Comparison of ENCODE assay signal across 2 fruit fly cellular contexts in the genomic region with DNA sequence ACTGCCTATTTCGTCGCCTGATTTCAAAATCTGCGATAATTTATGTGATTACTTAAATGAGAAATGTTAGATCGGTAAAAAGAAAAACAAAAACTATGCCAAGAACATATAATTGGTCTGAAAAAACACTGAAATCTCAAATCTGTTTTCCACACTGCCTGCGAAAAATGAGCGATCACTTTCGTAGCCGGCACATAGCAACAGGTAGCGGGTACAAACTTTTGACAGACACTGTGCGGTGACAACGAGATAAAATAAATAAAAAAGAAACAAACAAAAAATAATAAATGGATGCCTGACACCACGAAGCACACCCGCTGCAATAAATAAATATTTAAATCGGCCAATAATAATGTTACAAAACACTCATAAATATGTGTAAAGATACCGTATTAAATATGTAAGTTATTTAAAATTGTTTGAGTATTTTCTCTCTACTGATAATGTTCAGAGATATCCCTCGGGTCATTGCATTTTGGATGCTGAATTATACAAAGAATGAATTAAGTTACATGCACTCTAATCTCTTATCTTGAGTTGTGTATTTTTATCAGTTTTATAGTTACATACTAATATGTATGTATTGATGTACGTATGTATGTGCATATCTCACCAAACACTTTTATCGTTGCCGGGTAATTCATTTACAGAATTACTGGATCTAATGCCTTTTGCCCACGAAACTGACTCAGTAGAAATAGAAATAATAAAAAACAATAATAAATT.
TF ChIP-seq lines count a peak whose summit lies in the region.

No protein-coding gene starts in this region.

TF ChIP-seq in whole organism, embryonic, 481 proteins besides CTCF, POLR2A, EP300 and RAD21 (continued from another document and continues in another):
- TF ChIP-seq fu2 (GFP tag; optimal IDR thresholded peaks at IDR 0.05; lab: Kevin White, UChicago), result no peak
- TF ChIP-seq CG7839 (tag; optimal IDR thresholded peaks at IDR 0.05; lab: Kevin White, UChicago), result peak; percentile 24
- no peak for TF ChIP-seq CG12104 (GFP tag; optimal IDR thresholded peaks at IDR 0.05; lab: Kevin White, UChicago)
- TF ChIP-seq dati (GFP tag; IDR thresholded peaks at IDR 0.05; lab: Robert Waterston, UW), result no peak
- TF ChIP-seq p53 (GFP tag; optimal IDR thresholded peaks at IDR 0.05; lab: Kevin White, UChicago), result no peak
- no peak; the same call in 2 of the 3 replicates for TF ChIP-seq CG2199 (GFP tag; IDR thresholded peaks at IDR 0.05; lab: Robert Waterston, UW)
- no peak for TF ChIP-seq prd (optimal IDR thresholded peaks at IDR 0.05; lab: Kevin White, UChicago)
- peak; percentile 47; the same call in 2 of the 3 replicates for TF ChIP-seq prd (GFP tag; IDR thresholded peaks at IDR 0.05; lab: Robert Waterston, UW)
- peak; percentile 62; the same call in 2 of the 4 replicates for TF ChIP-seq Gug (GFP tag; IDR thresholded peaks at IDR 0.05; lab: Robert Waterston, UW)
- TF ChIP-seq CG10366 (GFP tag; IDR thresholded peaks at IDR 0.05; lab: Robert Waterston, UW), result no peak; the same call in 1 of the 2 replicates
- no peak for TF ChIP-seq dpn (GFP tag; optimal IDR thresholded peaks at IDR 0.05; lab: Kevin White, UChicago)
- no peak for TF ChIP-seq eve (GFP tag; optimal IDR thresholded peaks at IDR 0.05; lab: Kevin White, UChicago)
- TF ChIP-seq sens (GFP tag; lab: Kevin White, UChicago), result peak; percentile 84
- peak; percentile 30 for TF ChIP-seq dmrt99B (tag; optimal IDR thresholded peaks at IDR 0.05; lab: Kevin White, UChicago)
- peak; percentile 5 for TF ChIP-seq Dip3 (GFP tag; optimal IDR thresholded peaks at IDR 0.05; lab: Kevin White, UChicago)
- TF ChIP-seq croc (GFP tag; conservative IDR thresholded peaks at IDR 0.05; lab: Robert Waterston, UW), result no peak
- no peak for TF ChIP-seq ac (GFP tag; optimal IDR thresholded peaks at IDR 0.05; lab: Kevin White, UChicago)
- peak; percentile 43; the same call in 1 of the 2 replicates for TF ChIP-seq Rfx (GFP tag; IDR thresholded peaks at IDR 0.05; lab: Robert Waterston, UW)
- TF ChIP-seq CG32767 (GFP tag; IDR thresholded peaks at IDR 0.05; lab: Robert Waterston, UW), result no peak
- TF ChIP-seq unpg (GFP tag; optimal IDR thresholded peaks at IDR 0.05; lab: Kevin White, UChicago), result peak; percentile 12
- TF ChIP-seq insv (GFP tag; optimal IDR thresholded peaks at IDR 0.05; lab: Kevin White, UChicago), result no peak
- no peak for TF ChIP-seq CG1529 (GFP tag; optimal IDR thresholded peaks at IDR 0.05; lab: Kevin White, UChicago)
- TF ChIP-seq H2.0 (GFP tag; IDR thresholded peaks at IDR 0.05; lab: Robert Waterston, UW), result no peak
- TF ChIP-seq CG8765 (GFP tag; IDR thresholded peaks at IDR 0.05; lab: Robert Waterston, UW), result no peak
- TF ChIP-seq Nf-YA (GFP tag; IDR thresholded peaks at IDR 0.05; lab: Robert Waterston, UW), result no peak
- no peak for TF ChIP-seq exex (tag; optimal IDR thresholded peaks at IDR 0.05; lab: Kevin White, UChicago)
- TF ChIP-seq Aef1 (GFP tag; IDR thresholded peaks at IDR 0.05; lab: Robert Waterston, UW), result peak; percentile 26; the same call in 1 of the 3 replicates
- TF ChIP-seq CG7271 (tag; optimal IDR thresholded peaks at IDR 0.05; lab: Kevin White, UChicago), result no peak
- no peak for TF ChIP-seq CG8924 (tag; optimal IDR thresholded peaks at IDR 0.05; lab: Kevin White, UChicago)
- no peak for TF ChIP-seq D19A (tag; optimal IDR thresholded peaks at IDR 0.05; lab: Kevin White, UChicago)
- TF ChIP-seq Med (GFP tag; lab: Kevin White, UChicago), result peak; percentile 88
- no peak for TF ChIP-seq CG13775 (GFP tag; optimal IDR thresholded peaks at IDR 0.05; lab: Kevin White, UChicago)
- no peak for TF ChIP-seq vnd (GFP tag; IDR thresholded peaks at IDR 0.05; lab: Robert Waterston, UW; ENCODE audit: partially characterized antibody)
- TF ChIP-seq Dref (GFP tag; IDR thresholded peaks at IDR 0.05; lab: Robert Waterston, UW), result no peak
- TF ChIP-seq jumu (GFP tag; optimal IDR thresholded peaks at IDR 0.05; lab: Kevin White, UChicago), result no peak
- no peak for TF ChIP-seq CG6765 (GFP tag; optimal IDR thresholded peaks at IDR 0.05; lab: Kevin White, UChicago)
- TF ChIP-seq Xbp1 (GFP tag; optimal IDR thresholded peaks at IDR 0.05; lab: Kevin White, UChicago), result peak; percentile 46
- TF ChIP-seq Kr (GFP tag; optimal IDR thresholded peaks at IDR 0.05; lab: Kevin White, UChicago), result no peak
- no peak for TF ChIP-seq pan (optimal IDR thresholded peaks at IDR 0.05; lab: Kevin White, UChicago)
- TF ChIP-seq pan (GFP tag; optimal IDR thresholded peaks at IDR 0.05 in 1 of 2, IDR thresholded peaks at IDR 0.05 in 1 of 2), result peak in 1 of 2 experiments; percentile 30
- no peak for TF ChIP-seq fd96Cb (tag; optimal IDR thresholded peaks at IDR 0.05; lab: Kevin White, UChicago)
- TF ChIP-seq TFAM (GFP tag; optimal IDR thresholded peaks at IDR 0.05; lab: Kevin White, UChicago), result no peak
- TF ChIP-seq CG11398 (GFP tag; optimal IDR thresholded peaks at IDR 0.05; lab: Kevin White, UChicago), result no peak
- TF ChIP-seq Ets65A (GFP tag; lab: Kevin White, UChicago), result peak; percentile 94
- no peak for TF ChIP-seq CG7745 (tag; optimal IDR thresholded peaks at IDR 0.05; lab: Kevin White, UChicago)
- peak; percentile 4 for TF ChIP-seq Vsx1 (GFP tag; optimal IDR thresholded peaks at IDR 0.05; lab: Kevin White, UChicago)
- no peak for TF ChIP-seq gcm (GFP tag; optimal IDR thresholded peaks at IDR 0.05; lab: Kevin White, UChicago)
- peak; percentile 19 for TF ChIP-seq CG18476 (GFP tag; optimal IDR thresholded peaks at IDR 0.05; lab: Kevin White, UChicago)
- TF ChIP-seq CG16815 (GFP tag; optimal IDR thresholded peaks at IDR 0.05; lab: Kevin White, UChicago), result no peak
- TF ChIP-seq CG3065 (GFP tag; optimal IDR thresholded peaks at IDR 0.05; lab: Kevin White, UChicago), result no peak
- peak; percentile 20 for TF ChIP-seq Antp (GFP tag; optimal IDR thresholded peaks at IDR 0.05; lab: Kevin White, UChicago)
- no peak for TF ChIP-seq D (optimal IDR thresholded peaks at IDR 0.05; lab: Kevin White, UChicago)
- TF ChIP-seq D (GFP tag; optimal IDR thresholded peaks at IDR 0.05; lab: Kevin White, UChicago), result no peak
- TF ChIP-seq ab (GFP tag; optimal IDR thresholded peaks at IDR 0.05; lab: Kevin White, UChicago), result no peak
- TF ChIP-seq CG3163 (GFP tag; optimal IDR thresholded peaks at IDR 0.05; lab: Kevin White, UChicago), result no peak
- TF ChIP-seq CG12942 (GFP tag; optimal IDR thresholded peaks at IDR 0.05; lab: Kevin White, UChicago), result no peak
- no peak for TF ChIP-seq Asciz (GFP tag; optimal IDR thresholded peaks at IDR 0.05; lab: Kevin White, UChicago)
- TF ChIP-seq Camta (GFP tag; optimal IDR thresholded peaks at IDR 0.05; lab: Kevin White, UChicago), result no peak
- no peak for TF ChIP-seq aop (GFP tag; IDR thresholded peaks at IDR 0.05; lab: Robert Waterston, UW)
- peak; percentile 8 for TF ChIP-seq lab (GFP tag; optimal IDR thresholded peaks at IDR 0.05; lab: Kevin White, UChicago)
- TF ChIP-seq cad (GFP tag; optimal IDR thresholded peaks at IDR 0.05; lab: Kevin White, UChicago), result no peak
- peak; percentile 13 for TF ChIP-seq shn (GFP tag; optimal IDR thresholded peaks at IDR 0.05; lab: Kevin White, UChicago)
- TF ChIP-seq wor (GFP tag; IDR thresholded peaks at IDR 0.05; lab: Robert Waterston, UW), result no peak
- no peak for TF ChIP-seq Six4 (GFP tag; optimal IDR thresholded peaks at IDR 0.05; lab: Kevin White, UChicago)
- no peak for TF ChIP-seq gsb (GFP tag; IDR thresholded peaks at IDR 0.05; lab: Robert Waterston, UW)

TF ChIP-seq in whole organism, prepupa, 60 proteins besides CTCF, POLR2A, EP300 and RAD21 (continued from another document):
- TF ChIP-seq spab (GFP tag; optimal IDR thresholded peaks at IDR 0.05; lab: Kevin White, UChicago) (no peak), eg (GFP tag; IDR thresholded peaks at IDR 0.05; lab: Robert Waterston, UW) (peak; percentile 54), CG3032 (tag; optimal IDR thresholded peaks at IDR 0.05; lab: Kevin White, UChicago) (peak; percentile 16), CG8119 (GFP tag; IDR thresholded peaks at IDR 0.05; lab: Robert Waterston, UW) (no peak), esn (GFP tag; optimal IDR thresholded peaks at IDR 0.05; lab: Kevin White, UChicago) (peak; percentile 52), Hr39 (GFP tag; optimal IDR thresholded peaks at IDR 0.05; lab: Kevin White, UChicago) (peak; percentile 68), CG10669 (GFP tag; optimal IDR thresholded peaks at IDR 0.05; lab: Kevin White, UChicago) (peak; percentile 33), Lpt (GFP tag; optimal IDR thresholded peaks at IDR 0.05; lab: Kevin White, UChicago) (no peak), CG34406 (GFP tag; optimal IDR thresholded peaks at IDR 0.05; lab: Kevin White, UChicago) (no peak), CG10631 (GFP tag; optimal IDR thresholded peaks at IDR 0.05; lab: Kevin White, UChicago) (peak; percentile 22), Sox102F (GFP tag; optimal IDR thresholded peaks at IDR 0.05; lab: Kevin White, UChicago) (peak; percentile 43), OdsH (GFP tag; optimal IDR thresholded peaks at IDR 0.05; lab: Kevin White, UChicago) (peak; percentile 20), Eip75B (GFP tag; optimal IDR thresholded peaks at IDR 0.05; lab: Kevin White, UChicago) (no peak), ss (GFP tag; optimal IDR thresholded peaks at IDR 0.05; lab: Kevin White, UChicago) (no peak), svp (GFP tag; lab: Kevin White, UChicago) (peak; percentile 80), CG8319 (GFP tag; optimal IDR thresholded peaks at IDR 0.05; lab: Kevin White, UChicago) (no peak), dac (GFP tag; optimal IDR thresholded peaks at IDR 0.05; lab: Kevin White, UChicago) (no peak), fkh (GFP tag; optimal IDR thresholded peaks at IDR 0.05; lab: Kevin White, UChicago) (peak; percentile 26), Blimp-1 (GFP tag; optimal IDR thresholded peaks at IDR 0.05; lab: Kevin White, UChicago) (no peak), Eip93F (GFP tag; optimal IDR thresholded peaks at IDR 0.05; lab: Kevin White, UChicago) (no peak), CG32006 (GFP tag; optimal IDR thresholded peaks at IDR 0.05; lab: Kevin White, UChicago) (no peak), CG11762 (GFP tag; optimal IDR thresholded peaks at IDR 0.05; lab: Kevin White, UChicago; ENCODE audit: insufficient read depth) (no peak), achi (GFP tag; optimal IDR thresholded peaks at IDR 0.05; lab: Kevin White, UChicago) (peak; percentile 17), lz (GFP tag; optimal IDR thresholded peaks at IDR 0.05; lab: Kevin White, UChicago) (peak; percentile 0), vri (GFP tag; optimal IDR thresholded peaks at IDR 0.05; lab: Kevin White, UChicago) (peak; percentile 39), CG6163 (GFP tag; IDR thresholded peaks at IDR 0.05; lab: Robert Waterston, UW) (peak; percentile 38; the same call in 1 of the 3 replicates), Sox14 (GFP tag; optimal IDR thresholded peaks at IDR 0.05; lab: Kevin White, UChicago) (peak; percentile 15), Met (GFP tag; optimal IDR thresholded peaks at IDR 0.05; lab: Kevin White, UChicago) (peak; percentile 51), CG6792 (GFP tag; optimal IDR thresholded peaks at IDR 0.05; lab: Kevin White, UChicago) (no peak), Ets21C (GFP tag; optimal IDR thresholded peaks at IDR 0.05; lab: Kevin White, UChicago) (peak; percentile 33), CG1621 (tag; optimal IDR thresholded peaks at IDR 0.05; lab: Kevin White, UChicago) (no peak)
TF ChIP-seq in whole organism, prepupa: peak in this region for 24.
